Fruit fly (Drosophila melanogaster): ENCODE data around the gene GAA1.

The GAA1 gene

dm6 chrX:5847544-5847943 is 25.6 kb downstream of the GAA1 start (continued):
- 0 out of 2 replicates have a peak, but pooled peaks have one; percentile 25 for TF ChIP-seq CG11085 (GFP tag; IDR thresholded peaks at IDR 0.05)
- TF ChIP-seq lov (optimal IDR thresholded peaks at IDR 0.05): no peak
- no peak for TF ChIP-seq lov (GFP tag; IDR thresholded peaks at IDR 0.05)
- TF ChIP-seq chm (GFP tag; IDR thresholded peaks at IDR 0.05): no peak
- TF ChIP-seq Bdp1 (GFP tag; optimal IDR thresholded peaks at IDR 0.05): no peak
- no peak for TF ChIP-seq da (GFP tag; optimal IDR thresholded peaks at IDR 0.05)
- TF ChIP-seq CG8765 (GFP tag; IDR thresholded peaks at IDR 0.05): no peak
- peak; percentile 47; the same call in 1 of the 2 replicates for TF ChIP-seq Xrp1 (GFP tag; IDR thresholded peaks at IDR 0.05)
- no peak for TF ChIP-seq cad (GFP tag; optimal IDR thresholded peaks at IDR 0.05)
- TF ChIP-seq Sry-δ (GFP tag; optimal IDR thresholded peaks at IDR 0.05): no peak
- TF ChIP-seq pb (GFP tag; optimal IDR thresholded peaks at IDR 0.05): no peak
- no peak for TF ChIP-seq z (GFP tag; IDR thresholded peaks at IDR 0.05)
- TF ChIP-seq CG4282 (GFP tag; optimal IDR thresholded peaks at IDR 0.05): no peak
- TF ChIP-seq CG7556 (GFP tag; optimal IDR thresholded peaks at IDR 0.05): peak; percentile 22
- TF ChIP-seq E2f2 (GFP tag; IDR thresholded peaks at IDR 0.05): 0 out of 2 replicates have a peak, but pooled peaks have one; percentile 8
- no peak for TF ChIP-seq jing (GFP tag; optimal IDR thresholded peaks at IDR 0.05)
- TF ChIP-seq CG5245 (GFP tag; optimal IDR thresholded peaks at IDR 0.05): no peak
- TF ChIP-seq Med (GFP tag): peak; percentile 78
- no peak for TF ChIP-seq Deaf1 (tag; optimal IDR thresholded peaks at IDR 0.05)
- no peak for TF ChIP-seq CG1529 (GFP tag; optimal IDR thresholded peaks at IDR 0.05)
- TF ChIP-seq CG18619 (GFP tag; optimal IDR thresholded peaks at IDR 0.05): no peak
- TF ChIP-seq Lhr (GFP tag; optimal IDR thresholded peaks at IDR 0.05): no peak
- TF ChIP-seq HLH4C (GFP tag; IDR thresholded peaks at IDR 0.05; ENCODE audit: partially characterized antibody): no peak
- TF ChIP-seq CG9876 (GFP tag; optimal IDR thresholded peaks at IDR 0.05): no peak
- TF ChIP-seq CG2199 (GFP tag; IDR thresholded peaks at IDR 0.05): no peak
- TF ChIP-seq slp2 (GFP tag; optimal IDR thresholded peaks at IDR 0.05): no peak
- no peak for TF ChIP-seq bigmax (GFP tag; optimal IDR thresholded peaks at IDR 0.05)
- TF ChIP-seq CG12744 (GFP tag; optimal IDR thresholded peaks at IDR 0.05): no peak
- peak; percentile 23 for TF ChIP-seq Ets65A (GFP tag)
- peak; percentile 49 for TF ChIP-seq sens (GFP tag)
- no peak for TF ChIP-seq Ets97D (GFP tag; optimal IDR thresholded peaks at IDR 0.05)
- no peak for TF ChIP-seq CG8924 (tag; optimal IDR thresholded peaks at IDR 0.05)
- no peak for TF ChIP-seq CG34422 (GFP tag; IDR thresholded peaks at IDR 0.05)
- no peak for TF ChIP-seq ewg (GFP tag; optimal IDR thresholded peaks at IDR 0.05)
- no peak for TF ChIP-seq grn (GFP tag; optimal IDR thresholded peaks at IDR 0.05)
- TF ChIP-seq CG14014 (GFP tag; IDR thresholded peaks at IDR 0.05): 0 out of 2 replicates have a peak, but pooled peaks have one; percentile 43
- no peak for TF ChIP-seq CG7987 (GFP tag; optimal IDR thresholded peaks at IDR 0.05)
- TF ChIP-seq Ptx1 (GFP tag; IDR thresholded peaks at IDR 0.05): peak; percentile 59
- no peak for TF ChIP-seq Adf1 (GFP tag; IDR thresholded peaks at IDR 0.05)
- TF ChIP-seq her (GFP tag; optimal IDR thresholded peaks at IDR 0.05): no peak
- TF ChIP-seq CG11398 (GFP tag; optimal IDR thresholded peaks at IDR 0.05): no peak
- no peak for TF ChIP-seq eve (GFP tag; optimal IDR thresholded peaks at IDR 0.05)
- TF ChIP-seq chif (GFP tag; optimal IDR thresholded peaks at IDR 0.05): no peak
- no peak for TF ChIP-seq CG4617 (GFP tag; optimal IDR thresholded peaks at IDR 0.05; ENCODE audit: borderline replicate concordance)
- no peak for TF ChIP-seq CG8290 (GFP tag; optimal IDR thresholded peaks at IDR 0.05)
- peak in 1 of 2 experiments; percentile 79 for TF ChIP-seq CG8290 (tag; optimal IDR thresholded peaks at IDR 0.05)
- TF ChIP-seq Fer2 (tag; optimal IDR thresholded peaks at IDR 0.05): no peak
- peak; percentile 69; the same call in 1 of the 2 replicates for TF ChIP-seq slbo (GFP tag; IDR thresholded peaks at IDR 0.05)
- no peak for TF ChIP-seq Kr (GFP tag; optimal IDR thresholded peaks at IDR 0.05)
- no peak for TF ChIP-seq CG8359 (GFP tag; optimal IDR thresholded peaks at IDR 0.05; ENCODE audit: borderline replicate concordance)
- TF ChIP-seq CG9932 (GFP tag; IDR thresholded peaks at IDR 0.05): peak; percentile 44
- TF ChIP-seq CG6254 (GFP tag; optimal IDR thresholded peaks at IDR 0.05): no peak
- TF ChIP-seq CG9609 (GFP tag; optimal IDR thresholded peaks at IDR 0.05): no peak
- TF ChIP-seq Blimp-1 (GFP tag; optimal IDR thresholded peaks at IDR 0.05): no peak

Measured in whole organism, embryonic.